Fruit fly (Drosophila melanogaster): Measurements from ENCODE around the gene elg1.
A peak's percentile ranks its signal among the peaks of the same experiment; 100 is the strongest.

elg1 gene

dm6 chr3L:16139131-16139530 lies 7.3 kb downstream of the elg1 start (continued):
- TF ChIP-seq CG34224 (GFP tag; IDR thresholded peaks at IDR 0.05; ENCODE audit: partially characterized antibody) (peak; percentile 55; the same call in 2 of the 3 replicates), grn (GFP tag; optimal IDR thresholded peaks at IDR 0.05) (peak; percentile 37), CG14860 (GFP tag; IDR thresholded peaks at IDR 0.05; ENCODE audit: partially characterized antibody) (0 out of 3 replicates have a peak, but pooled peaks have one; percentile 36), amos (GFP tag; IDR thresholded peaks at IDR 0.05; ENCODE audit: partially characterized antibody) (peak; percentile 48; the same call in 1 of the 2 replicates), Scr (GFP tag; IDR thresholded peaks at IDR 0.05; ENCODE audit: partially characterized antibody) (peak; percentile 16; the same call in 1 of the 2 replicates), CG4707 (GFP tag; optimal IDR thresholded peaks at IDR 0.05) (no peak), gem (tag; optimal IDR thresholded peaks at IDR 0.05) (no peak), fd102C (GFP tag; optimal IDR thresholded peaks at IDR 0.05) (no peak), bbx (GFP tag; IDR thresholded peaks at IDR 0.05; ENCODE audit: partially characterized antibody) (peak; percentile 35; the same call in 1 of the 2 replicates), jigr1 (GFP tag; IDR thresholded peaks at IDR 0.05) (no peak), CG15514 (GFP tag; optimal IDR thresholded peaks at IDR 0.05) (peak; percentile 51), CG1603 (tag; optimal IDR thresholded peaks at IDR 0.05) (peak; percentile 76), Deaf1 (tag; optimal IDR thresholded peaks at IDR 0.05) (no peak), CG17359 (tag; optimal IDR thresholded peaks at IDR 0.05) (no peak)

- TF ChIP-seq trh (GFP tag; optimal IDR thresholded peaks at IDR 0.05) (no peak), Ets65A (GFP tag) (peak; percentile 37), CG6791 (GFP tag; IDR thresholded peaks at IDR 0.05; ENCODE audit: partially characterized antibody) (0 out of 3 replicates have a peak, but pooled peaks have one; percentile 13), Med (GFP tag) (peak; percentile 25), hkb (optimal IDR thresholded peaks at IDR 0.05) (no peak), hkb (GFP tag; IDR thresholded peaks at IDR 0.05) (no peak)
Measured at dm6 chr3L:16141556-16141955, 9.7 kb downstream of the elg1 start.

dm6 chr3L:16143685-16144539 lies 12.1 kb downstream of the elg1 start, which contains the start of gene CG32152:
TSS of gene CG32152 (minus strand) at chr3L:16144036.
- peak; percentile 70; the same call in 1 of the 2 replicates for TF ChIP-seq Drgx (GFP tag; IDR thresholded peaks at IDR 0.05)
- TF ChIP-seq CG6689 (GFP tag; IDR thresholded peaks at IDR 0.05), result peak; percentile 97
- peak; percentile 4 for TF ChIP-seq CG2712 (tag; optimal IDR thresholded peaks at IDR 0.05)
- TF ChIP-seq sens (GFP tag), result peak; percentile 67
- TF ChIP-seq stwl (tag; optimal IDR thresholded peaks at IDR 0.05), result peak; percentile 70
- TF ChIP-seq CG4282 (GFP tag; optimal IDR thresholded peaks at IDR 0.05), result no peak
- TF ChIP-seq gfzf (GFP tag; optimal IDR thresholded peaks at IDR 0.05), result peak; percentile 43
- TF ChIP-seq bigmax (GFP tag; optimal IDR thresholded peaks at IDR 0.05), result no peak
- TF ChIP-seq Med (GFP tag), result peak; percentile 69
- peak; percentile 14 for TF ChIP-seq CG4424 (GFP tag; optimal IDR thresholded peaks at IDR 0.05)

- TF ChIP-seq CG12769 (tag; optimal IDR thresholded peaks at IDR 0.05), result peak; percentile 45
- TF ChIP-seq Pdp1 (GFP tag; optimal IDR thresholded peaks at IDR 0.05), result peak in 1 of 2 experiments; percentile 74
- peak; percentile 47 for TF ChIP-seq cg (GFP tag; optimal IDR thresholded peaks at IDR 0.05)
- no peak for TF ChIP-seq BtbVII (GFP tag; optimal IDR thresholded peaks at IDR 0.05)
- TF ChIP-seq Ada2b (GFP tag; IDR thresholded peaks at IDR 0.05), result no peak
- TF ChIP-seq CG3726 (GFP tag; IDR thresholded peaks at IDR 0.05), result 0 out of 3 replicates have a peak, but pooled peaks have one; percentile 52
- no peak for TF ChIP-seq HHEX (GFP tag; optimal IDR thresholded peaks at IDR 0.05)
- TF ChIP-seq Hsf (GFP tag; optimal IDR thresholded peaks at IDR 0.05), result no peak
- TF ChIP-seq nom (GFP tag; optimal IDR thresholded peaks at IDR 0.05), result no peak
- peak; percentile 23; the same call in 1 of the 2 replicates for TF ChIP-seq CG4360 (GFP tag; IDR thresholded peaks at IDR 0.05)
- TF ChIP-seq CG16815 (GFP tag; optimal IDR thresholded peaks at IDR 0.05), result no peak
- peak; percentile 72 for TF ChIP-seq Med (GFP tag)
- TF ChIP-seq CG13894 (tag; optimal IDR thresholded peaks at IDR 0.05), result peak; percentile 19
- TF ChIP-seq fu2 (GFP tag; optimal IDR thresholded peaks at IDR 0.05), result no peak
- no peak for TF ChIP-seq twi (tag; optimal IDR thresholded peaks at IDR 0.05)
- TF ChIP-seq CG10959 (GFP tag; IDR thresholded peaks at IDR 0.05), result 0 out of 2 replicates have a peak, but pooled peaks have one; percentile 33
Measured at dm6 chr3L:16145282-16145681, 13.5 kb downstream of the elg1 start.
